1 fruit fly cellular context compared by ENCODE assay signal in the genomic region with DNA sequence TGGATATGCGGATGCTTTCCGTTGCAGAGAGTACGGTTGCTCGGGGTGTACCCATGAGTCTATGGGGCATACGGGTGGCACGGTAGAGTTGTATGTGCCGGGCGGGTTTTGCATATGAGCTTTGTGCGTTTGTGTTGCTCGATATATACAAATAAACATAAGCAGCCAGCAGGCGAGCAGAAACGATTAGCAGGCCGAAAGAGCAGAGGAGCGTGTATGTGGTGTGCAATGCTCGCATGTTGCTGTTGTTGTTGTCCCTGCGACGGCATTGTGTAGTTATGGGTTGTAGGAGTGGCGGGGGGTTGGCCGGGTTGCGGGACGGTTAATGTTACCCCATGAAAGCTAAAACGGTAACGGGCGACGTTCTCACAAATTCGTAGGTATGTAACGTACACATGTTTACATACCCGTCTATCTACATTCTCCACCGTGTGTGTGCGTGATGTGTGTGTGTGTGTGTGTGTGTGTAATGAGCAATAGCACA.
TF ChIP-seq lines count a peak whose summit lies in the region.

No protein-coding gene starts in this region.

TF ChIP-seq in whole organism, embryonic, 481 proteins besides CTCF, POLR2A, EP300 and RAD21 (continued from another document):
- no peak for TF ChIP-seq CG11093 (GFP tag; IDR thresholded peaks at IDR 0.05; lab: Robert Waterston, UW)
- peak; percentile 91 for TF ChIP-seq CG6791 (GFP tag; IDR thresholded peaks at IDR 0.05; lab: Robert Waterston, UW; ENCODE audit: partially characterized antibody)
- no peak for TF ChIP-seq ham (GFP tag; IDR thresholded peaks at IDR 0.05; lab: Robert Waterston, UW)
- no peak for TF ChIP-seq CG7839 (tag; optimal IDR thresholded peaks at IDR 0.05; lab: Kevin White, UChicago)
- peak; percentile 96 for TF ChIP-seq CG12769 (tag; optimal IDR thresholded peaks at IDR 0.05; lab: Kevin White, UChicago)
- peak; percentile 50; the same call in 2 of the 3 replicates for TF ChIP-seq ci (GFP tag; IDR thresholded peaks at IDR 0.05; lab: Robert Waterston, UW)
- TF ChIP-seq nerfin-2 (GFP tag; IDR thresholded peaks at IDR 0.05; lab: Robert Waterston, UW; ENCODE audit: partially characterized antibody) = peak; percentile 68
- no peak for TF ChIP-seq CG1792 (GFP tag; optimal IDR thresholded peaks at IDR 0.05; lab: Kevin White, UChicago)
- peak; percentile 68 for TF ChIP-seq sna (GFP tag; IDR thresholded peaks at IDR 0.05; lab: Robert Waterston, UW; ENCODE audit: partially characterized antibody)
- TF ChIP-seq Scr (GFP tag; IDR thresholded peaks at IDR 0.05; lab: Robert Waterston, UW; ENCODE audit: partially characterized antibody) = peak; percentile 13
- TF ChIP-seq Dfd (GFP tag; optimal IDR thresholded peaks at IDR 0.05; lab: Kevin White, UChicago) = peak in 1 of 2 experiments; percentile 66
- no peak for TF ChIP-seq CG15601 (tag; optimal IDR thresholded peaks at IDR 0.05; lab: Kevin White, UChicago)
- no peak for TF ChIP-seq nau (GFP tag; optimal IDR thresholded peaks at IDR 0.05; lab: Kevin White, UChicago)
- TF ChIP-seq org-1 (GFP tag; optimal IDR thresholded peaks at IDR 0.05; lab: Kevin White, UChicago) = no peak
- no peak for TF ChIP-seq ssp (GFP tag; IDR thresholded peaks at IDR 0.05; lab: Robert Waterston, UW)
- peak; percentile 83 for TF ChIP-seq Ets65A (GFP tag; lab: Kevin White, UChicago)
- TF ChIP-seq CG18262 (tag; optimal IDR thresholded peaks at IDR 0.05; lab: Kevin White, UChicago) = no peak
- no peak for TF ChIP-seq MESR4 (GFP tag; optimal IDR thresholded peaks at IDR 0.05; lab: Kevin White, UChicago)
- TF ChIP-seq Deaf1 (tag; optimal IDR thresholded peaks at IDR 0.05; lab: Kevin White, UChicago) = no peak
- TF ChIP-seq CG3163 (GFP tag; optimal IDR thresholded peaks at IDR 0.05; lab: Kevin White, UChicago) = peak; percentile 48
- TF ChIP-seq CG13424 (tag; optimal IDR thresholded peaks at IDR 0.05; lab: Kevin White, UChicago) = no peak
- TF ChIP-seq abd-A (tag; optimal IDR thresholded peaks at IDR 0.05; lab: Kevin White, UChicago) = peak; percentile 99
- no peak for TF ChIP-seq Taf1 (GFP tag; IDR thresholded peaks at IDR 0.05; lab: Robert Waterston, UW)
- TF ChIP-seq tin (GFP tag; optimal IDR thresholded peaks at IDR 0.05; lab: Kevin White, UChicago) = no peak
- no peak for TF ChIP-seq CG18764 (GFP tag; optimal IDR thresholded peaks at IDR 0.05; lab: Kevin White, UChicago)
- TF ChIP-seq CG34224 (GFP tag; IDR thresholded peaks at IDR 0.05; lab: Robert Waterston, UW; ENCODE audit: partially characterized antibody) = peak; percentile 56; the same call in 2 of the 3 replicates
- TF ChIP-seq Bgb (GFP tag; IDR thresholded peaks at IDR 0.05; lab: Robert Waterston, UW; ENCODE audit: partially characterized antibody) = peak; percentile 64; the same call in 1 of the 2 replicates
- peak; percentile 99 for TF ChIP-seq CG6175 (GFP tag; IDR thresholded peaks at IDR 0.05; lab: Robert Waterston, UW)
- peak; percentile 30 for TF ChIP-seq HmgZ (tag; optimal IDR thresholded peaks at IDR 0.05; lab: Kevin White, UChicago)
- TF ChIP-seq D (optimal IDR thresholded peaks at IDR 0.05; lab: Kevin White, UChicago) = no peak
- TF ChIP-seq D (GFP tag; optimal IDR thresholded peaks at IDR 0.05; lab: Kevin White, UChicago) = no peak
- TF ChIP-seq CG10267 (tag; optimal IDR thresholded peaks at IDR 0.05; lab: Kevin White, UChicago) = no peak
- TF ChIP-seq H2.0 (GFP tag; IDR thresholded peaks at IDR 0.05; lab: Robert Waterston, UW) = no peak
- TF ChIP-seq CG32767 (GFP tag; IDR thresholded peaks at IDR 0.05; lab: Robert Waterston, UW) = peak; percentile 36
- no peak for TF ChIP-seq jigr1 (GFP tag; IDR thresholded peaks at IDR 0.05; lab: Robert Waterston, UW)
- peak; percentile 27 for TF ChIP-seq eyg (GFP tag; optimal IDR thresholded peaks at IDR 0.05; lab: Kevin White, UChicago)
- TF ChIP-seq CG10543 (GFP tag; optimal IDR thresholded peaks at IDR 0.05; lab: Kevin White, UChicago) = peak; percentile 94
- TF ChIP-seq da (GFP tag; optimal IDR thresholded peaks at IDR 0.05; lab: Kevin White, UChicago) = no peak
- TF ChIP-seq Dad (GFP tag; optimal IDR thresholded peaks at IDR 0.05; lab: Kevin White, UChicago) = peak; percentile 8
- peak in 1 of 2 experiments; percentile 1 for TF ChIP-seq dpn (GFP tag; optimal IDR thresholded peaks at IDR 0.05; lab: Kevin White, UChicago)
- TF ChIP-seq kay (GFP tag; optimal IDR thresholded peaks at IDR 0.05; lab: Kevin White, UChicago) = no peak
- peak; percentile 50; the same call in 1 of the 2 replicates for TF ChIP-seq ato (GFP tag; IDR thresholded peaks at IDR 0.05; lab: Robert Waterston, UW; ENCODE audit: partially characterized antibody)
- no peak for TF ChIP-seq CG12104 (GFP tag; optimal IDR thresholded peaks at IDR 0.05; lab: Kevin White, UChicago)
- no peak for TF ChIP-seq CG17361 (GFP tag; IDR thresholded peaks at IDR 0.05; lab: Robert Waterston, UW)
- no peak for TF ChIP-seq CG4328 (GFP tag; optimal IDR thresholded peaks at IDR 0.05; lab: Kevin White, UChicago)
- peak in 1 of 2 experiments; percentile 12 for TF ChIP-seq Trl (optimal IDR thresholded peaks at IDR 0.05; lab: Kevin White, UChicago)
- TF ChIP-seq Trl (GFP tag; optimal IDR thresholded peaks at IDR 0.05; lab: Kevin White, UChicago) = no peak
- no peak for TF ChIP-seq CG2202 (tag; optimal IDR thresholded peaks at IDR 0.05; lab: Kevin White, UChicago)
- TF ChIP-seq CG14050 (GFP tag; IDR thresholded peaks at IDR 0.05; lab: Robert Waterston, UW) = no peak
- no peak for TF ChIP-seq CG9727 (GFP tag; optimal IDR thresholded peaks at IDR 0.05; lab: Kevin White, UChicago)
- no peak for TF ChIP-seq toy (GFP tag; IDR thresholded peaks at IDR 0.05; lab: Robert Waterston, UW)
- TF ChIP-seq cg (GFP tag; optimal IDR thresholded peaks at IDR 0.05; lab: Kevin White, UChicago) = peak; percentile 91
- peak; percentile 28; the same call in 1 of the 3 replicates for TF ChIP-seq HLH4C (GFP tag; IDR thresholded peaks at IDR 0.05; lab: Robert Waterston, UW; ENCODE audit: partially characterized antibody)
- peak; percentile 98 for TF ChIP-seq mirr (GFP tag; optimal IDR thresholded peaks at IDR 0.05; lab: Kevin White, UChicago)
- TF ChIP-seq psq (GFP tag; optimal IDR thresholded peaks at IDR 0.05; lab: Kevin White, UChicago) = no peak
- TF ChIP-seq CG4617 (GFP tag; optimal IDR thresholded peaks at IDR 0.05; lab: Kevin White, UChicago; ENCODE audit: borderline replicate concordance) = no peak
- TF ChIP-seq CG15479 (GFP tag; optimal IDR thresholded peaks at IDR 0.05; lab: Kevin White, UChicago) = peak; percentile 44
- no peak for TF ChIP-seq GATAe (GFP tag; conservative IDR thresholded peaks at IDR 0.05; lab: Robert Waterston, UW)
- TF ChIP-seq dati (GFP tag; IDR thresholded peaks at IDR 0.05; lab: Robert Waterston, UW) = no peak
- TF ChIP-seq CG13624 (GFP tag; optimal IDR thresholded peaks at IDR 0.05; lab: Kevin White, UChicago) = no peak
- 0 out of 3 replicates have a peak, but pooled peaks have one; percentile 19 for TF ChIP-seq vnd (GFP tag; IDR thresholded peaks at IDR 0.05; lab: Robert Waterston, UW; ENCODE audit: partially characterized antibody)
- TF ChIP-seq knrl (GFP tag; IDR thresholded peaks at IDR 0.05; lab: Robert Waterston, UW; ENCODE audit: partially characterized antibody) = peak; percentile 44; the same call in 2 of the 3 replicates
- no peak for TF ChIP-seq CG7372 (GFP tag; IDR thresholded peaks at IDR 0.05; lab: Robert Waterston, UW)
